Fruit fly (Drosophila melanogaster) whole organism, embryonic: ENCODE results near the gene Agpat2.
A peak's percentile ranks its signal among the peaks of the same experiment; 100 is the strongest.

Experiments used
- Ada2b ChIP-seq: fragments of 200-800 bp; sonication (Bioruptor generic); IDR thresholded peaks from 2 replicates; pipeline ENCODE4 v1.3.6; 2022; ENCODE audit warnings: missing biosample characterization, missing genetic modification characterization
- CG10147 ChIP-seq: fragments of 200-800 bp; sonication (Bioruptor generic); optimal IDR thresholded peaks from 2 replicates; lab custom pipeline; 2019; ENCODE audit warnings: missing biosample characterization, mild to moderate bottlenecking, missing genetic modification characterization, moderate library complexity
- CG10274 ChIP-seq: fragments of 200-800 bp; sonication (Bioruptor generic); optimal IDR thresholded peaks from 3 replicates; lab custom pipeline; 2017; ENCODE audit warnings: missing biosample characterization, mild to moderate bottlenecking, missing genetic modification characterization
- CG11247 ChIP-seq: fragments of 200-800 bp; sonication (Bioruptor generic); IDR thresholded peaks from 2 replicates; pipeline ENCODE4 v1.3.6; 2022; ENCODE audit warnings: missing biosample characterization, missing genetic modification characterization
- CG12769 ChIP-seq: fragments of 200-800 bp; sonication (Bioruptor generic); optimal IDR thresholded peaks from 2 replicates; lab custom pipeline; 2019; ENCODE audit warnings: missing biosample characterization, mild to moderate bottlenecking, missing genetic modification characterization, moderate library complexity
- CG13287 ChIP-seq: fragments of 200-800 bp; sonication (Bioruptor generic); IDR thresholded peaks from 2 replicates; pipeline ENCODE4 v1.3.6; 2022; ENCODE audit warnings: missing biosample characterization, missing genetic modification characterization; ENCODE audit not compliant: partially characterized antibody
- CG14667 ChIP-seq: fragments of 200-800 bp; sonication (Bioruptor generic); IDR thresholded peaks from 2 replicates; pipeline ENCODE4 v1.3.6; 2022; ENCODE audit warnings: missing biosample characterization, missing genetic modification characterization
- CG15269 ChIP-seq: fragments of 200-800 bp; sonication (Bioruptor generic); optimal IDR thresholded peaks from 2 replicates; lab custom pipeline; 2018; ENCODE audit warnings: missing biosample characterization, mild to moderate bottlenecking, missing genetic modification characterization, moderate library complexity
- CG15479 ChIP-seq: fragments of 200-800 bp; sonication (Bioruptor generic); optimal IDR thresholded peaks from 3 replicates; lab custom pipeline; 2019; ENCODE audit warnings: missing biosample characterization, mild to moderate bottlenecking, missing genetic modification characterization, moderate library complexity
- CG17829 ChIP-seq: fragments of 200-800 bp; optimal IDR thresholded peaks from 2 replicates; lab custom pipeline; 2019; ENCODE audit warnings: missing biosample characterization, mild to moderate bottlenecking, missing genetic modification characterization, moderate library complexity
- CG18476 ChIP-seq: fragments of 200-800 bp; sonication (Bioruptor generic); optimal IDR thresholded peaks from 2 replicates; lab custom pipeline; 2016; ENCODE audit warnings: missing biosample characterization, mild to moderate bottlenecking, missing genetic modification characterization
- CG2712 ChIP-seq: fragments of 200-800 bp; optimal IDR thresholded peaks from 3 replicates; lab custom pipeline; 2019; ENCODE audit warnings: missing biosample characterization, mild to moderate bottlenecking, missing genetic modification characterization, moderate library complexity
- CG3163 ChIP-seq: fragments of 200-800 bp; sonication (Bioruptor generic); optimal IDR thresholded peaks from 3 replicates; lab custom pipeline; 2016; ENCODE audit warnings: missing biosample characterization, missing genetic modification characterization
- CG34376 ChIP-seq: fragments of 200-800 bp; sonication (Bioruptor generic); optimal IDR thresholded peaks from 2 replicates; lab custom pipeline; 2018; ENCODE audit warnings: missing biosample characterization, mild to moderate bottlenecking, missing genetic modification characterization
- CG4617 ChIP-seq: fragments of 200-800 bp; sonication (Bioruptor generic); optimal IDR thresholded peaks from 3 replicates; lab custom pipeline; 2016; ENCODE audit warnings: missing biosample characterization, missing genetic modification characterization, borderline replicate concordance
- CG4820 ChIP-seq: fragments of 200-800 bp; sonication (Bioruptor generic); optimal IDR thresholded peaks from 3 replicates; lab custom pipeline; 2016; ENCODE audit warnings: missing biosample characterization, missing genetic modification characterization
- CG6854 ChIP-seq: fragments of 200-800 bp; sonication (Bioruptor generic); optimal IDR thresholded peaks from 3 replicates; lab custom pipeline; 2017; ENCODE audit warnings: missing biosample characterization, mild to moderate bottlenecking, missing genetic modification characterization
- CG7271 ChIP-seq: fragments of 200-800 bp; sonication (Bioruptor generic); optimal IDR thresholded peaks from 2 replicates; lab custom pipeline; 2018; ENCODE audit warnings: missing biosample characterization, mild to moderate bottlenecking, missing genetic modification characterization, moderate library complexity
- CG7745 ChIP-seq: fragments of 200-800 bp; sonication (Bioruptor generic); optimal IDR thresholded peaks from 2 replicates; lab custom pipeline; 2018; ENCODE audit warnings: missing biosample characterization, mild to moderate bottlenecking, missing genetic modification characterization, moderate library complexity
- CG7928 ChIP-seq: fragments of 200-800 bp; sonication (Bioruptor generic); optimal IDR thresholded peaks from 2 replicates; lab custom pipeline; 2017; ENCODE audit warnings: missing biosample characterization, mild to moderate bottlenecking, missing genetic modification characterization
- CG8359 ChIP-seq: fragments of 200-800 bp; sonication (Bioruptor generic); optimal IDR thresholded peaks from 2 replicates; lab custom pipeline; 2017; ENCODE audit warnings: missing biosample characterization, mild to moderate bottlenecking, missing genetic modification characterization, borderline replicate concordance
- CG8478 ChIP-seq: fragments of >200 bp; optimal IDR thresholded peaks from 2 replicates; lab custom pipeline; 2018
- CG9817 ChIP-seq: fragments of 200-800 bp; sonication (Bioruptor generic); optimal IDR thresholded peaks from 2 replicates; lab custom pipeline; 2018; ENCODE audit warnings: missing biosample characterization, mild to moderate bottlenecking, missing genetic modification characterization, moderate library complexity
- Chrac-16 ChIP-seq: fragments of 200-800 bp; sonication (Bioruptor generic); optimal IDR thresholded peaks from 3 replicates; lab custom pipeline; 2016; ENCODE audit warnings: missing biosample characterization, missing genetic modification characterization
- Dfd ChIP-seq, 2 experiments: fragments of >200 bp; optimal IDR thresholded peaks; 2 replicates each; lab custom pipeline; 2017; ENCODE audit warnings: missing biosample characterization in 2 of 2, missing genetic modification characterization in 2 of 2
- Dip2 ChIP-seq: fragments of 200-800 bp; sonication (Bioruptor generic); IDR thresholded peaks from 2 replicates; pipeline ENCODE4 v1.3.6; 2022; ENCODE audit warnings: missing biosample characterization, missing genetic modification characterization
- Fer3 ChIP-seq: fragments of 200-800 bp; sonication (Bioruptor generic); optimal IDR thresholded peaks from 2 replicates; lab custom pipeline; 2018; ENCODE audit warnings: missing biosample characterization, mild to moderate bottlenecking, missing genetic modification characterization, moderate library complexity
- HHEX ChIP-seq: fragments of 200-800 bp; sonication (Bioruptor generic); optimal IDR thresholded peaks from 3 replicates; lab custom pipeline; 2017; ENCODE audit warnings: missing biosample characterization, mild to moderate bottlenecking, missing genetic modification characterization, missing genetic modification reagents
- Lhr ChIP-seq: fragments of 200-800 bp; sonication (Bioruptor generic); optimal IDR thresholded peaks from 3 replicates; lab custom pipeline; 2017; ENCODE audit warnings: mild to moderate bottlenecking, missing biosample characterization, missing genetic modification reagents, missing genetic modification characterization
- Lpt ChIP-seq: fragments of >200 bp; optimal IDR thresholded peaks from 2 replicates; lab custom pipeline; 2018; ENCODE audit warnings: missing biosample characterization, missing genetic modification characterization
- Max ChIP-seq: fragments of 200-800 bp; sonication (Bioruptor generic); optimal IDR thresholded peaks from 2 replicates; lab custom pipeline; 2016; ENCODE audit warnings: missing biosample characterization, mild to moderate bottlenecking, missing genetic modification characterization
- NK7.1 ChIP-seq: fragments of 200-800 bp; sonication (Bioruptor generic); optimal IDR thresholded peaks from 3 replicates; lab custom pipeline; 2016; ENCODE audit warnings: missing biosample characterization, missing genetic modification characterization
- Nf-YA ChIP-seq: fragments of 200-800 bp; sonication (Bioruptor generic); IDR thresholded peaks from 2 replicates; pipeline ENCODE4 v1.3.6; 2022; ENCODE audit warnings: missing biosample characterization, missing genetic modification characterization
- Stat92E ChIP-seq, 3 experiments: fragments of >200 bp in 2 of 3; fragments of 200-800 bp in 1 of 3; sonication (Bioruptor generic) in 1 of 3; optimal IDR thresholded peaks; 2 replicates each; lab custom pipeline; 2017 to 2019; ENCODE audit warnings: missing biosample characterization in 3 of 3, missing genetic modification characterization in 3 of 3, mild to moderate bottlenecking in 1 of 3, moderate library complexity in 1 of 3
- Trl ChIP-seq, 3 experiments: fragments of >200 bp in 2 of 3; fragments of 200-800 bp in 1 of 3; sonication (Bioruptor generic) in 1 of 3; optimal IDR thresholded peaks; 2 replicates in 1 of 3; 3 replicates in 2 of 3; lab custom pipeline; 2016 to 2017; ENCODE audit warnings: missing biosample characterization in 1 of 3, missing genetic modification characterization in 1 of 3
- da ChIP-seq: fragments of 200-800 bp; sonication (Bioruptor generic); optimal IDR thresholded peaks from 2 replicates; lab custom pipeline; 2016; ENCODE audit warnings: missing biosample characterization, missing genetic modification characterization
- dmrt99B ChIP-seq: fragments of 200-800 bp; sonication (Bioruptor generic); optimal IDR thresholded peaks from 2 replicates; lab custom pipeline; 2018; ENCODE audit warnings: missing biosample characterization, mild to moderate bottlenecking, missing genetic modification characterization, moderate library complexity
- emc ChIP-seq: fragments of 200-800 bp; sonication (Bioruptor generic); optimal IDR thresholded peaks from 2 replicates; lab custom pipeline; 2016; ENCODE audit warnings: missing biosample characterization, missing genetic modification characterization
- gt ChIP-seq: fragments of 200-800 bp; sonication (Bioruptor generic); IDR thresholded peaks from 2 replicates; pipeline ENCODE4 v1.3.6; 2022; ENCODE audit warnings: missing biosample characterization, missing genetic modification characterization
- jing ChIP-seq: fragments of 200-800 bp; sonication (Bioruptor generic); optimal IDR thresholded peaks from 2 replicates; lab custom pipeline; 2018; ENCODE audit warnings: missing biosample characterization, mild to moderate bottlenecking, missing genetic modification characterization
- knrl ChIP-seq: fragments of 200-800 bp; sonication (Bioruptor generic); IDR thresholded peaks from 3 replicates; pipeline ENCODE4 v1.3.6; 2022; ENCODE audit warnings: missing biosample characterization, missing genetic modification characterization; ENCODE audit not compliant: partially characterized antibody
- mld ChIP-seq: fragments of 200-800 bp; sonication (Bioruptor generic); IDR thresholded peaks from 3 replicates; pipeline ENCODE4 v1.3.6; 2022; ENCODE audit warnings: missing biosample characterization, missing genetic modification characterization; ENCODE audit not compliant: partially characterized antibody
- nerfin-2 ChIP-seq: fragments of 200-800 bp; sonication (Bioruptor generic); IDR thresholded peaks from 2 replicates; pipeline ENCODE4 v1.3.6; 2022; ENCODE audit warnings: missing biosample characterization, missing genetic modification characterization; ENCODE audit not compliant: partially characterized antibody
- pho ChIP-seq: fragments of 200-800 bp; sonication (Bioruptor generic); optimal IDR thresholded peaks from 2 replicates; lab custom pipeline; 2016; ENCODE audit warnings: missing biosample characterization, missing genetic modification characterization
- seq ChIP-seq: fragments of 200-800 bp; sonication (Bioruptor generic); IDR thresholded peaks from 2 replicates; pipeline ENCODE4 v1.3.6; 2022; ENCODE audit warnings: missing biosample characterization, missing genetic modification characterization
- sqz ChIP-seq: fragments of 200-800 bp; sonication (Bioruptor generic); optimal IDR thresholded peaks from 3 replicates; lab custom pipeline; 2018; ENCODE audit warnings: missing biosample characterization, mild to moderate bottlenecking, missing genetic modification characterization
- sr ChIP-seq: fragments of 200-800 bp; sonication (Bioruptor generic); IDR thresholded peaks from 3 replicates; pipeline ENCODE4 v1.3.6; 2022; ENCODE audit warnings: missing biosample characterization, missing genetic modification characterization
- ttk ChIP-seq: fragments of 200-800 bp; sonication (Bioruptor generic); IDR thresholded peaks from 2 replicates; pipeline ENCODE4 v2.1.2; 2022; ENCODE audit warnings: missing biosample characterization, missing genetic modification characterization
- unpg ChIP-seq: fragments of 200-800 bp; sonication (Bioruptor generic); optimal IDR thresholded peaks from 3 replicates; lab custom pipeline; 2018; ENCODE audit warnings: missing biosample characterization, mild to moderate bottlenecking, missing genetic modification characterization, moderate library complexity

Gene Agpat2

DNA sequence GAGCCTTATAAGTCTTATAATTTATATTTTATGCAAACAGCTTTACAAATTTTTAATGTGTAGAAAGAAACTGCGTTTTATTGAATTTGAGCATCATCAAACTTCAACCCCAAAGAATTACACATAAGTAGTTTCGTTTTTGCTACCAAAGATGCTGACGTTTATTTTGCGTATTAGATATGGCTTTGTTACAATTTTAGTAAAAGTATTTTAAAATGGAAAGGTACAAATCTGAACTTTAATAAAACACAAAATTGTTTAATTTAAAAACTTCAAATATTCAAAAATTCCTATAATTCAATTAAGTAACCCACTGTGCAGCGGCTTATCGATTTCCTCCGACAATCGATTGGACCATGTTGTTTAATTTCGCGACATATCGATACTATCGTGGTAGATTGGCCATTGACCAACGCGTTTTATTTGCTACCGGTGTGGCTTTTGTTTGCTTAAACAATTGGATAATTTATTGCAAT is 351 bp upstream of the Agpat2 start, which contains the start of gene prg (continued):
- no peak for TF ChIP-seq CG8359
- TF ChIP-seq Dip2 (GFP tag; lab: Robert Waterston, UW), result no peak
- peak; percentile 57 for TF ChIP-seq CG4617 (GFP tag; lab: Kevin White, UChicago)
- peak; percentile 37 for TF ChIP-seq CG7928 (GFP tag; lab: Kevin White, UChicago)
- no peak for TF ChIP-seq CG14667
- TF ChIP-seq CG7745, result no peak
- peak; percentile 77 for TF ChIP-seq unpg
- TF ChIP-seq CG4820 (GFP tag; lab: Kevin White, UChicago), result peak; percentile 67
- TF ChIP-seq Lhr, result peak; percentile 42
- TF ChIP-seq CG17829 (tag; lab: Kevin White, UChicago), result peak; percentile 55
- peak; percentile 84 for TF ChIP-seq Max (GFP tag; lab: Kevin White, UChicago)
- no peak for TF ChIP-seq Nf-YA
- TF ChIP-seq CG10147, result peak; percentile 81
- peak; percentile 78 for TF ChIP-seq pho (GFP tag; lab: Kevin White, UChicago)
- TF ChIP-seq Chrac-16 (GFP tag; lab: Kevin White, UChicago), result peak; percentile 47
- peak in 1 of 3 experiments; percentile 22 for TF ChIP-seq Stat92E (GFP tag; optimal IDR thresholded peaks at IDR 0.05; lab: Kevin White, UChicago)
- TF ChIP-seq Lpt (GFP tag; lab: Kevin White, UChicago), result no peak
- peak; percentile 38; the same call in 1 of the 2 replicates for TF ChIP-seq seq (GFP tag; lab: Robert Waterston, UW)
- no peak for TF ChIP-seq gt (GFP tag; lab: Robert Waterston, UW)
- TF ChIP-seq da, result no peak
- peak; percentile 71 for TF ChIP-seq CG2712 (tag; lab: Kevin White, UChicago)
- TF ChIP-seq Trl (optimal IDR thresholded peaks at IDR 0.05; lab: Kevin White, UChicago), result no peak
- TF ChIP-seq Trl (GFP tag; optimal IDR thresholded peaks at IDR 0.05; lab: Kevin White, UChicago), result peak; percentile 74
- peak; percentile 25; the same call in 1 of the 2 replicates for TF ChIP-seq ttk (GFP tag; lab: Robert Waterston, UW)
- TF ChIP-seq CG8478 (lab: Kevin White, UChicago), result no peak
- TF ChIP-seq CG18476 (GFP tag; lab: Kevin White, UChicago), result peak; percentile 85
- TF ChIP-seq HHEX (GFP tag; lab: Kevin White, UChicago), result peak; percentile 42
- TF ChIP-seq Fer3, result peak; percentile 66
- TF ChIP-seq sqz (GFP tag; lab: Kevin White, UChicago), result peak; percentile 22
- peak; percentile 77 for TF ChIP-seq dmrt99B (tag; lab: Kevin White, UChicago)
- peak; percentile 24 for TF ChIP-seq NK7.1 (GFP tag; lab: Kevin White, UChicago)
- no peak for TF ChIP-seq emc (GFP tag; lab: Kevin White, UChicago)
- peak; percentile 98 for TF ChIP-seq CG13287
- peak; percentile 56 for TF ChIP-seq CG6854 (GFP tag; lab: Kevin White, UChicago)
- no peak for TF ChIP-seq sr
- peak; percentile 13 for TF ChIP-seq CG3163 (GFP tag; lab: Kevin White, UChicago)
- TF ChIP-seq CG10274 (GFP tag; lab: Kevin White, UChicago), result no peak
- TF ChIP-seq CG11247 (GFP tag; lab: Robert Waterston, UW), result peak; percentile 47; the same call in 1 of the 2 replicates
- TF ChIP-seq knrl (GFP tag; lab: Robert Waterston, UW), result peak; percentile 90
- TF ChIP-seq Ada2b (GFP tag; lab: Robert Waterston, UW), result peak; percentile 67
- TF ChIP-seq CG12769 (tag; lab: Kevin White, UChicago), result peak; percentile 28
- TF ChIP-seq mld, result peak; percentile 95
- peak; percentile 61 for TF ChIP-seq CG34376 (GFP tag; lab: Kevin White, UChicago)
- TF ChIP-seq Dfd (GFP tag; optimal IDR thresholded peaks at IDR 0.05; lab: Kevin White, UChicago), result no peak
- peak; percentile 94 for TF ChIP-seq nerfin-2
- no peak for TF ChIP-seq CG7271 (tag; lab: Kevin White, UChicago)
- peak; percentile 59 for TF ChIP-seq CG9817 (tag; lab: Kevin White, UChicago)
- TF ChIP-seq CG15479 (GFP tag; lab: Kevin White, UChicago), result no peak
- TF ChIP-seq jing (GFP tag; lab: Kevin White, UChicago), result no peak
- peak; percentile 68 for TF ChIP-seq CG15269 (tag; lab: Kevin White, UChicago)
